Fruit fly (Drosophila melanogaster) whole organism, embryonic: Measurements from ENCODE around the gene CG10512.
A peak's percentile ranks its signal among the peaks of the same experiment; 100 is the strongest.

Source experiments
- Awh ChIP-seq: fragments of 200-800 bp; sonication (Bioruptor generic); IDR thresholded peaks from 2 replicates; pipeline ENCODE4, ENCODE4 v1.3.6; 2022; ENCODE audit warnings: missing biosample characterization, missing genetic modification characterization
- Blimp-1 ChIP-seq: fragments of 200-800 bp; sonication (Bioruptor generic); optimal IDR thresholded peaks from 3 replicates; lab custom pipeline; 2018; ENCODE audit warnings: missing biosample characterization, missing genetic modification characterization, mild to moderate bottlenecking, moderate library complexity, missing genetic modification reagents
- CG11723 ChIP-seq: fragments of 200-800 bp; sonication (Bioruptor generic); optimal IDR thresholded peaks from 2 replicates; lab custom pipeline; 2017; ENCODE audit warnings: missing biosample characterization, mild to moderate bottlenecking, missing genetic modification characterization
- CG12942 ChIP-seq: fragments of 200-800 bp; sonication (Bioruptor generic); optimal IDR thresholded peaks from 3 replicates; lab custom pipeline; 2016; ENCODE audit warnings: missing biosample characterization, missing genetic modification characterization
- CG13624 ChIP-seq: fragments of 200-800 bp; sonication (Bioruptor generic); optimal IDR thresholded peaks from 2 replicates; lab custom pipeline; 2016; ENCODE audit warnings: missing biosample characterization, missing genetic modification characterization
- CG13775 ChIP-seq: fragments of 200-800 bp; sonication (Bioruptor generic); optimal IDR thresholded peaks from 3 replicates; lab custom pipeline; 2017; ENCODE audit warnings: missing biosample characterization, mild to moderate bottlenecking, missing genetic modification characterization
- CG14014 ChIP-seq: fragments of 200-800 bp; sonication (Bioruptor generic); IDR thresholded peaks from 2 replicates; pipeline ENCODE4 v1.3.6; 2022; ENCODE audit warnings: missing biosample characterization, missing genetic modification characterization
- CG14965 ChIP-seq: fragments of 200-800 bp; sonication (Bioruptor generic); optimal IDR thresholded peaks from 2 replicates; lab custom pipeline; 2016; ENCODE audit warnings: missing biosample characterization, missing genetic modification characterization, borderline replicate concordance
- CG16863 ChIP-seq: fragments of 200-800 bp; sonication (Bioruptor generic); optimal IDR thresholded peaks from 3 replicates; lab custom pipeline; 2016; ENCODE audit warnings: missing biosample characterization, missing genetic modification characterization
- CG1792 ChIP-seq: fragments of 200-800 bp; sonication (Bioruptor generic); optimal IDR thresholded peaks from 2 replicates; lab custom pipeline; 2016; ENCODE audit warnings: missing biosample characterization, missing genetic modification characterization
- CG18599 ChIP-seq: fragments of 200-800 bp; sonication (Bioruptor generic); optimal IDR thresholded peaks from 3 replicates; lab custom pipeline; 2017; ENCODE audit warnings: missing biosample characterization, missing genetic modification characterization, mild to moderate bottlenecking, moderate library complexity, missing genetic modification reagents
- CG3995 ChIP-seq: fragments of 200-800 bp; sonication (Bioruptor generic); optimal IDR thresholded peaks from 3 replicates; lab custom pipeline; 2016; ENCODE audit warnings: missing biosample characterization, missing genetic modification characterization
- CG4328 ChIP-seq: fragments of 200-800 bp; sonication (Bioruptor generic); optimal IDR thresholded peaks from 3 replicates; lab custom pipeline; 2017; ENCODE audit warnings: missing biosample characterization, missing genetic modification reagents, missing genetic modification characterization
- CG4820 ChIP-seq: fragments of 200-800 bp; sonication (Bioruptor generic); optimal IDR thresholded peaks from 3 replicates; lab custom pipeline; 2016; ENCODE audit warnings: missing biosample characterization, missing genetic modification characterization
- CG6765 ChIP-seq: fragments of 200-800 bp; sonication (Bioruptor generic); optimal IDR thresholded peaks from 3 replicates; lab custom pipeline; 2017; ENCODE audit warnings: missing biosample characterization, mild to moderate bottlenecking, missing genetic modification characterization
- CG9817 ChIP-seq: fragments of 200-800 bp; sonication (Bioruptor generic); optimal IDR thresholded peaks from 2 replicates; lab custom pipeline; 2018; ENCODE audit warnings: missing biosample characterization, mild to moderate bottlenecking, missing genetic modification characterization, moderate library complexity
- Eip74EF ChIP-seq, 2 experiments: fragments of 200-800 bp in 1 of 2; fragments of >200 bp in 1 of 2; sonication (Bioruptor generic) in 1 of 2; optimal IDR thresholded peaks; 2 replicates each; lab custom pipeline; 2017 to 2019; ENCODE audit warnings: missing biosample characterization in 2 of 2, missing genetic modification characterization in 2 of 2, mild to moderate bottlenecking in 1 of 2, moderate library complexity in 1 of 2
- HLH4C ChIP-seq: fragments of 200-800 bp; sonication (Bioruptor generic); IDR thresholded peaks from 3 replicates; pipeline ENCODE4 v1.3.6; 2022; ENCODE audit warnings: missing biosample characterization, missing genetic modification characterization; ENCODE audit not compliant: partially characterized antibody
- HLH54F ChIP-seq: fragments of 200-800 bp; sonication (Bioruptor generic); optimal IDR thresholded peaks from 3 replicates; lab custom pipeline; 2016; ENCODE audit warnings: missing biosample characterization, missing genetic modification characterization
- Kr ChIP-seq: fragments of 200-800 bp; sonication (Bioruptor generic); optimal IDR thresholded peaks from 2 replicates; lab custom pipeline; 2017; ENCODE audit warnings: missing biosample characterization, mild to moderate bottlenecking, missing genetic modification characterization
- Mad ChIP-seq: fragments of 200-800 bp; sonication (Bioruptor generic); optimal IDR thresholded peaks from 2 replicates; lab custom pipeline; 2016; ENCODE audit warnings: missing biosample characterization, missing genetic modification characterization
- Meics ChIP-seq: fragments of 200-800 bp; sonication (Bioruptor generic); optimal IDR thresholded peaks from 2 replicates; lab custom pipeline; 2017; ENCODE audit warnings: missing biosample characterization, mild to moderate bottlenecking, missing genetic modification characterization
- Mrtf ChIP-seq: fragments of 200-800 bp; sonication (Bioruptor generic); IDR thresholded peaks from 3 replicates; pipeline ENCODE4 v1.3.6; 2022; ENCODE audit warnings: missing biosample characterization, missing genetic modification characterization
- NC2β ChIP-seq: fragments of 200-800 bp; sonication (Bioruptor generic); optimal IDR thresholded peaks from 2 replicates; lab custom pipeline; 2016; ENCODE audit warnings: missing biosample characterization, missing genetic modification characterization
- Nf-YA ChIP-seq: fragments of 200-800 bp; sonication (Bioruptor generic); IDR thresholded peaks from 2 replicates; pipeline ENCODE4 v1.3.6; 2022; ENCODE audit warnings: missing biosample characterization, missing genetic modification characterization
- Nf-YB ChIP-seq: fragments of 200-800 bp; sonication (Bioruptor generic); optimal IDR thresholded peaks from 3 replicates; lab custom pipeline; 2019; ENCODE audit warnings: missing biosample characterization, mild to moderate bottlenecking, missing genetic modification characterization, moderate library complexity
- Nf-YC ChIP-seq: fragments of 200-800 bp; optimal IDR thresholded peaks from 3 replicates; lab custom pipeline; 2019; ENCODE audit warnings: missing biosample characterization, mild to moderate bottlenecking, missing genetic modification characterization, moderate library complexity
- Sry-β ChIP-seq: fragments of 200-800 bp; sonication (Bioruptor generic); optimal IDR thresholded peaks from 2 replicates; lab custom pipeline; 2018; ENCODE audit warnings: missing biosample characterization, mild to moderate bottlenecking, missing genetic modification characterization, moderate library complexity
- Usf ChIP-seq: fragments of 200-800 bp; sonication (Bioruptor generic); optimal IDR thresholded peaks from 2 replicates; lab custom pipeline; 2017; ENCODE audit warnings: missing genotype, missing biosample characterization, missing genetic modification characterization
- Xrp1 ChIP-seq: fragments of 200-800 bp; sonication (Bioruptor generic); IDR thresholded peaks from 2 replicates; pipeline ENCODE4 v1.3.6; 2022; ENCODE audit warnings: missing biosample characterization, missing genetic modification characterization
- ara ChIP-seq: fragments of 200-800 bp; sonication (Bioruptor generic); IDR thresholded peaks from 2 replicates; pipeline ENCODE4 v1.3.6; 2022; ENCODE audit warnings: missing biosample characterization, missing genetic modification characterization
- ash1 ChIP-seq: fragments of 200-800 bp; sonication (Bioruptor generic); optimal IDR thresholded peaks from 2 replicates; lab custom pipeline; 2018; ENCODE audit warnings: missing biosample characterization, mild to moderate bottlenecking, missing genetic modification characterization
- bab2 ChIP-seq: fragments of 200-800 bp; sonication (Bioruptor generic); optimal IDR thresholded peaks from 2 replicates; lab custom pipeline; 2016; ENCODE audit warnings: missing biosample characterization, missing genetic modification characterization
- caup ChIP-seq: fragments of 200-800 bp; sonication (Bioruptor generic); optimal IDR thresholded peaks from 3 replicates; lab custom pipeline; 2017; ENCODE audit warnings: missing biosample characterization, mild to moderate bottlenecking, missing genetic modification characterization, moderate library complexity; ENCODE audit not compliant: severe bottlenecking
- chif ChIP-seq, 2 experiments: fragments of 200-800 bp; sonication (Bioruptor generic); optimal IDR thresholded peaks; 3 replicates each; lab custom pipeline; 2016; ENCODE audit warnings: missing biosample characterization in 2 of 2, missing genetic modification characterization in 2 of 2
- ems ChIP-seq: fragments of 200-800 bp; sonication (Bioruptor generic); optimal IDR thresholded peaks from 3 replicates; lab custom pipeline; 2016; ENCODE audit warnings: missing biosample characterization, missing genetic modification characterization
- ewg ChIP-seq: fragments of 200-800 bp; sonication (Bioruptor generic); optimal IDR thresholded peaks from 3 replicates; lab custom pipeline; 2017; ENCODE audit warnings: mild to moderate bottlenecking, missing biosample characterization, missing genetic modification reagents, missing genetic modification characterization
- jumu ChIP-seq: fragments of 200-800 bp; sonication (Bioruptor generic); optimal IDR thresholded peaks from 3 replicates; lab custom pipeline; 2016; ENCODE audit warnings: missing biosample characterization, missing genetic modification characterization
- kni ChIP-seq: fragments of 200-800 bp; sonication (Bioruptor generic); optimal IDR thresholded peaks from 3 replicates; lab custom pipeline; 2017; ENCODE audit warnings: mild to moderate bottlenecking, missing biosample characterization, missing genetic modification reagents, missing genetic modification characterization
- maf-S ChIP-seq: fragments of 200-800 bp; sonication (Bioruptor generic); optimal IDR thresholded peaks from 2 replicates; lab custom pipeline; 2016; ENCODE audit warnings: missing biosample characterization, missing genetic modification characterization
- nom ChIP-seq: fragments of 200-800 bp; sonication (Bioruptor generic); optimal IDR thresholded peaks from 2 replicates; lab custom pipeline; 2017; ENCODE audit warnings: missing biosample characterization, missing genetic modification characterization, mild to moderate bottlenecking, moderate library complexity, missing genetic modification reagents
- org-1 ChIP-seq: fragments of 200-800 bp; sonication (Bioruptor generic); optimal IDR thresholded peaks from 2 replicates; lab custom pipeline; 2017; ENCODE audit warnings: missing biosample characterization, missing genetic modification characterization
- otp ChIP-seq: fragments of 200-800 bp; sonication (Bioruptor generic); IDR thresholded peaks from 3 replicates; pipeline ENCODE4, ENCODE4 v1.3.6; 2022; ENCODE audit warnings: missing biosample characterization, missing genetic modification characterization
- pb ChIP-seq: fragments of 200-800 bp; sonication (Bioruptor generic); optimal IDR thresholded peaks from 3 replicates; lab custom pipeline; 2016; ENCODE audit warnings: missing biosample characterization, missing genetic modification characterization
- sisA ChIP-seq: fragments of 200-800 bp; sonication (Bioruptor generic); IDR thresholded peaks from 2 replicates; pipeline ENCODE4 v1.3.6; 2022; ENCODE audit warnings: missing biosample characterization, missing genetic modification characterization
- tgo ChIP-seq: fragments of 200-800 bp; sonication (Bioruptor generic); IDR thresholded peaks from 3 replicates; pipeline ENCODE4 v1.3.6; 2022; ENCODE audit warnings: missing biosample characterization, missing genetic modification characterization
- usp ChIP-seq: fragments of >200 bp; optimal IDR thresholded peaks from 2 replicates; lab custom pipeline; 2017; ENCODE audit warnings: missing biosample characterization, missing genetic modification characterization
- wek ChIP-seq: fragments of 200-800 bp; sonication (Bioruptor generic); optimal IDR thresholded peaks from 3 replicates; lab custom pipeline; 2018; ENCODE audit warnings: missing biosample characterization, mild to moderate bottlenecking, missing genetic modification characterization, moderate library complexity
- zfh1 ChIP-seq: fragments of 200-800 bp; sonication (Bioruptor generic); IDR thresholded peaks from 3 replicates; pipeline ENCODE4 v1.3.6; 2022; ENCODE audit warnings: missing biosample characterization, missing genetic modification characterization

Gene CG10512

dm6 chr3L:21176935-21177581, 25.7 kb upstream of the CG10512 start (continued):
- TF ChIP-seq CG14965 (GFP tag; lab: Kevin White, UChicago) (no peak), Xrp1 (GFP tag; lab: Robert Waterston, UW) (no peak; the same call in 1 of the 2 replicates), Awh (GFP tag; lab: Robert Waterston, UW) (peak; percentile 69; the same call in 1 of the 2 replicates), jumu (GFP tag; lab: Kevin White, UChicago) (no peak), ewg (no peak), Mad (GFP tag; lab: Kevin White, UChicago) (peak; percentile 48), CG6765 (peak; percentile 59), ash1 (no peak), otp (GFP tag; lab: Robert Waterston, UW) (0 out of 3 replicates have a peak, but pooled peaks have one; percentile 17), Kr (no peak), Sry-β (GFP tag; lab: Kevin White, UChicago) (no peak), sisA (GFP tag; lab: Robert Waterston, UW) (peak; percentile 69), CG18599 (GFP tag; lab: Kevin White, UChicago) (peak; percentile 80), Nf-YC (peak; percentile 4), HLH54F (GFP tag; lab: Kevin White, UChicago) (peak; percentile 51), usp (GFP tag; lab: Kevin White, UChicago) (no peak), HLH4C (GFP tag; lab: Robert Waterston, UW) (0 out of 3 replicates have a peak, but pooled peaks have one; percentile 11), CG14014 (peak; percentile 80), maf-S (GFP tag; lab: Kevin White, UChicago) (peak; percentile 13), pb (GFP tag; lab: Kevin White, UChicago) (no peak), NC2β (GFP tag; lab: Kevin White, UChicago) (no peak), caup (GFP tag; lab: Kevin White, UChicago) (peak; percentile 76), CG3995 (GFP tag; lab: Kevin White, UChicago) (no peak), CG11723 (GFP tag; lab: Kevin White, UChicago) (no peak), Mrtf (peak; percentile 56; the same call in 1 of the 3 replicates), ems (peak; percentile 47), ara (GFP tag; lab: Robert Waterston, UW) (no peak), nom (GFP tag; lab: Kevin White, UChicago) (no peak), CG4820 (GFP tag; lab: Kevin White, UChicago) (no peak), org-1 (GFP tag; lab: Kevin White, UChicago) (peak; percentile 32), zfh1 (GFP tag; lab: Robert Waterston, UW) (peak; percentile 39; the same call in 1 of the 3 replicates), CG1792 (peak; percentile 8), Meics (GFP tag; lab: Kevin White, UChicago) (peak; percentile 84), CG16863 (peak; percentile 7), CG4328 (GFP tag; lab: Kevin White, UChicago) (no peak), bab2 (GFP tag; lab: Kevin White, UChicago) (peak; percentile 49), Blimp-1 (no peak), Nf-YB (GFP tag; lab: Kevin White, UChicago) (peak; percentile 20), wek (GFP tag; lab: Kevin White, UChicago) (no peak), CG12942 (GFP tag; lab: Kevin White, UChicago) (peak; percentile 33), kni (GFP tag; lab: Kevin White, UChicago) (no peak), Usf (GFP tag; lab: Kevin White, UChicago) (no peak), CG9817 (tag; lab: Kevin White, UChicago) (peak; percentile 61), chif (GFP tag; optimal IDR thresholded peaks at IDR 0.05; lab: Kevin White, UChicago) (peak; percentile 16 to 28), CG13624 (GFP tag; lab: Kevin White, UChicago) (peak; percentile 66), tgo (GFP tag; lab: Robert Waterston, UW) (peak; percentile 68; the same call in 2 of the 3 replicates), Eip74EF (GFP tag; optimal IDR thresholded peaks at IDR 0.05; lab: Kevin White, UChicago) (no peak), Nf-YA (peak; percentile 53), CG13775 (GFP tag; lab: Kevin White, UChicago) (peak; percentile 61)
